Fruit fly (Drosophila melanogaster): ENCODE measurements around the gene Gs2.

The Gs2 gene

DNA sequence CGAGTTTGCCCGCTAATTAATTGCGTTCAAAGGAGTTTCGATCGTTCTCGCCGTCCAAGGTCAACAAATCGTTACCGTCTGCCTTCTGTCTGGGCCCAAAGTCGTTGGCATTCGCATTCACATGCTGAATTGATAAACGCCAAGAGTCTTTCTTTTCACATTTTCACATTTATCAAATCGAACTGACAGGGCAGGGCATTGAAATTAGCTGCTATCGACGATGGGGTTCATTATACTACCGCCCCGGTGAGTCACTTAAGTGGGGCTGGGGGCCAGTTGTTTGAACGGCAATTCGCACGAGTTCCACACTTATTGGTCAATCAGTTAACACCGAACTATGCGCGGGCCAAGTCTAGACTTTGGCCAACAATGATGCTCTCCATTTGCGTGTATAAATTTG is 8.3 kb downstream of the Gs2 start:
- no peak for TF ChIP-seq CG12768 (GFP tag; optimal IDR thresholded peaks at IDR 0.05)

DNA sequence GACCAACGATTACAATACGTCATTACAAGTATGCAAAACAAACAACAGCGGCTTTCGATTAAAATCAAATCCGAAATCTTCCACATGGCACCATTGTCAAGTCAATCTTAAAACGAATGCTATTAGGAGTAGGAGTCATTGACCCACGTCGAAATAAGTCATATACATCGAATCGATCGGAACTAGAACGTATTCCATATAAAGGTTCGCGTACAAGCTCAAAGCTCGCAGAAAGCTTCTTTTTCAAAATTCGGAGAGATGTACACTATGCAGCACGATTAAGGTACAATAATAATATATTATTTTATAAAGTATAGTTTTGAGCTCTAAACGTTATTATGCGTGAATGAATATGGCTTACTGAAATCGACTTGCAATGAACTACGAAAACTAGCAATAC is 11.3 kb downstream of the Gs2 start:
- peak; percentile 46 for TF ChIP-seq bab1 (GFP tag; optimal IDR thresholded peaks at IDR 0.05)
- no peak for TF ChIP-seq CG1620 (GFP tag; optimal IDR thresholded peaks at IDR 0.05)
- TF ChIP-seq kay (GFP tag; ENCODE audit: borderline replicate concordance) = peak; percentile 21

DNA sequence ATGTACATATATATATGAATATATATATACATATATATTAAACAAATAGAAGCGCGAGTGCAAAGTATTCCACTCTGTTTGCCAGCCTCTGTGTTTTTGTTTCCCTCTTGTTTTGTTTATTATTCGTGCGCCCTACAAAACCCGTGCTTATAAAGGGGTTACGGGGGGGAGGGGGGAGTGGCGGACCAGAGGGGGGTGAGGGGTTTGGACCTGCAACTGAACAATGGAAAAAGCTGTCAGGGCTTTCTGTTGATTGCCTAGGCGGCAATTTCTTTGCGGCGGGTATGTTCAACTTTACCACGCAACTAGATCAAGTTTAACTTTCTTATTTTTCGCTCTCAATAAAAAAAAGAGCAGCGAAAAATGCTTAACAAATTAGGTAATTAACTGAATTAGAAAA is 16.6 kb downstream of the Gs2 start:
- peak; percentile 0 for TF ChIP-seq CG7101 (tag; optimal IDR thresholded peaks at IDR 0.05)
- TF ChIP-seq cic (GFP tag; optimal IDR thresholded peaks at IDR 0.05) = peak; percentile 4
- TF ChIP-seq tj (GFP tag; optimal IDR thresholded peaks at IDR 0.05) = peak; percentile 83
- peak; percentile 6 for TF ChIP-seq pad (GFP tag; optimal IDR thresholded peaks at IDR 0.05)
- TF ChIP-seq CG1620 (GFP tag; optimal IDR thresholded peaks at IDR 0.05) = no peak
- no peak for TF ChIP-seq toe (GFP tag; optimal IDR thresholded peaks at IDR 0.05)

DNA sequence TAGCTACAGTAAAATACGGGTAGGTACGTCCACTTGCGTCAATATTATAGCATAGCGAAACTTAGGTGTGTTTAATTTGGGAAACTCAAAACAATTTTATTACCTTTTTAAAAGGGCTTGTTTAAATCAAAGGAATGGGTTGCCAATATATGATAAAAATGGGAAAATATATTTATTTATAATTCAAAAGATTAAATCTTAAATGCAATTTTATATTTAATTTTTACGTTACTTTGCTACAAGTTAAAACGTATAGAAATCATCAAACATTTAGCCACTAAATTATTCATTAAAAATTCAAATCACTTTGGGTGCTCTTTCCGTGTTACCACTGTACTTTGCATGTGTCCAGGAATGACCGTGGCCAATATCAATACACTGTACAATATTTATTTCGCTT is 18.3 kb downstream of the Gs2 start:
- TF ChIP-seq ovo (GFP tag; optimal IDR thresholded peaks at IDR 0.05) (no peak), CG7045 (GFP tag; optimal IDR thresholded peaks at IDR 0.05) (no peak), CG5204 (GFP tag; optimal IDR thresholded peaks at IDR 0.05) (no peak), bab1 (GFP tag; optimal IDR thresholded peaks at IDR 0.05) (peak; percentile 55), cic (GFP tag; optimal IDR thresholded peaks at IDR 0.05) (no peak), kay (GFP tag; ENCODE audit: borderline replicate concordance) (no peak), CG1620 (GFP tag; optimal IDR thresholded peaks at IDR 0.05) (no peak), toe (GFP tag; optimal IDR thresholded peaks at IDR 0.05) (no peak), Crg-1 (GFP tag; optimal IDR thresholded peaks at IDR 0.05) (peak; percentile 26), Clk (GFP tag; optimal IDR thresholded peaks at IDR 0.05) (no peak), cnc (optimal IDR thresholded peaks at IDR 0.05) (no peak), Hr96 (GFP tag; optimal IDR thresholded peaks at IDR 0.05) (no peak), tj (GFP tag; optimal IDR thresholded peaks at IDR 0.05) (no peak), Mnt (GFP tag; optimal IDR thresholded peaks at IDR 0.05) (no peak), pad (GFP tag; optimal IDR thresholded peaks at IDR 0.05) (peak; percentile 7), CG12768 (GFP tag; optimal IDR thresholded peaks at IDR 0.05) (no peak), CG14711 (tag; optimal IDR thresholded peaks at IDR 0.05) (no peak), CG33017 (tag; optimal IDR thresholded peaks at IDR 0.05) (no peak), CG11617 (GFP tag; optimal IDR thresholded peaks at IDR 0.05) (peak; percentile 59), CG7101 (tag; optimal IDR thresholded peaks at IDR 0.05) (peak; percentile 63)

DNA sequence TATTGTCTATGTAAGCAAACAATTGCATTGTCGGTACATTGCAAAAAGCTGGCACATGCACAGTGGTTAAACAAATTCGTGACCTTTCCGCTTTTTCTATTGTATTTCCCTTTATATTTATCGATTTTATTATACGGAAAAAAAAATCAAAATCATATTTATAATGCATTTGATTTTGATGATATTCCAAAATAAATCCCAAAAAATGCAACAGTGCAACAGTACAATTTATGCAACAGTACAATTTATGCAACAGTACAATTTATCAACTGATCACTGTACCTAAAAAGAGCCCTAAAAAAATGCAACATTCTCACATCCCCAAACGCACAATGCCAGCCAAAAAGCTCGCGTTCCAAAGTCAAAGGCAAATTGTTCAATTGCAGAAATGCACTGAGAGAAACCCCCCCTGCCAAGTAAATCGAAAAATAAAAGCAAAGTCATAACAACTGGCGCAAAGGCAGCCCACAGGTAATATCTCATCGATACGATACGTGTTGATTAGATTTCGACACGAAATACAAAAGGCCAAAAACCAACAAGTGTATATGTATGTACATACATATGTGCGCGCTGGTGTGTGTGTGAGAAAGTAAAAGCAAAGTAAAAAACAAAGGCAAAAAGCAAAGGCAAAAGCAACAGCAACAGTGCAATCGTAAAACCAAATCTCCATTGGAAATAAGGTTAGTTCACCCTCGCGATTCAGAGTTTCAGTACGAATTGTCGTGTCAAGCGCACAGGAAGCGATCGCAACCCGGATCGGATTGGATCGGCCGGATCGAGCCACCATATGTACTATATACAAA is 19.4 kb downstream of the Gs2 start, which contains the start of gene Sk1:
Gene Sk1 (plus strand): TSS at position 711 of the 806 bp plus-strand sequence.
- TF ChIP-seq CG1620 (GFP tag; optimal IDR thresholded peaks at IDR 0.05) (no peak), tj (GFP tag; optimal IDR thresholded peaks at IDR 0.05) (peak; percentile 66), cic (GFP tag; optimal IDR thresholded peaks at IDR 0.05) (peak; percentile 65), CG12768 (GFP tag; optimal IDR thresholded peaks at IDR 0.05) (no peak), pad (GFP tag; optimal IDR thresholded peaks at IDR 0.05) (no peak), CG11617 (GFP tag; optimal IDR thresholded peaks at IDR 0.05) (peak; percentile 46), toe (GFP tag; optimal IDR thresholded peaks at IDR 0.05) (peak; percentile 11), cnc (optimal IDR thresholded peaks at IDR 0.05) (no peak), Crg-1 (GFP tag; optimal IDR thresholded peaks at IDR 0.05) (no peak), CG14711 (tag; optimal IDR thresholded peaks at IDR 0.05) (peak; percentile 23), CG33017 (tag; optimal IDR thresholded peaks at IDR 0.05) (no peak), kay (GFP tag; ENCODE audit: borderline replicate concordance) (peak; percentile 84), CG7101 (tag; optimal IDR thresholded peaks at IDR 0.05) (peak; percentile 51), Mnt (GFP tag; optimal IDR thresholded peaks at IDR 0.05) (peak; percentile 31), bab1 (GFP tag; optimal IDR thresholded peaks at IDR 0.05) (peak; percentile 11), Clk (GFP tag; optimal IDR thresholded peaks at IDR 0.05) (no peak), CG5204 (GFP tag; optimal IDR thresholded peaks at IDR 0.05) (no peak), ovo (GFP tag; optimal IDR thresholded peaks at IDR 0.05) (peak; percentile 10), Hr96 (GFP tag; optimal IDR thresholded peaks at IDR 0.05) (no peak), CG7045 (GFP tag; optimal IDR thresholded peaks at IDR 0.05) (no peak)

DNA sequence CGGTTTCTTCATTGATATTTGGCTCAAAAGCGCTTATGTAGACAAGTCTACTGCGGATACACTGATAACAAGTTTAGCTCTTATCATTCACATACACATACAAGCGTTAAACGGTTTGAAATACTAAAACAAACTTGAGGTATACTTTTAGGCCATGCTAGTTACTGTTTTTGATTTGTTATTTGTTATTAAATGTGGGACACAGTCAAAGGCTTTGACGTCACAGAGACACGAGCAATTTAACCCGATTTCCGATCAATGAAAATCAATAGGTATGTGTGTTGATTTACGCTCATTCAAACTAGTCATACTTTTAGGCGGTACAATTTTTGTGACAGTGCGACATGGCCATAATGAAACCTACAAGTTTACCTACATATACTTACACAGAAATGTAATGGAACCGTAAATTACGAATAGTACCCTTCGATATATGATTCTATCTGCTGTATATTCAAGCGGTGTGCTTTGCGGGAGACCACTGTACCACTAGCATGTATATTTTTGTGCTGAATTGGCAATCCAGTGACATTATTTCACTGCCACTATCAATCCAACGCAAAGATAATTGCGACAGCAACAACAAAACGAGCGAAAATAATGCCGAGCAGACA is 24.3 kb downstream of the Gs2 start:
- TF ChIP-seq cnc (optimal IDR thresholded peaks at IDR 0.05) (no peak), pad (GFP tag; optimal IDR thresholded peaks at IDR 0.05) (peak; percentile 85), cic (GFP tag; optimal IDR thresholded peaks at IDR 0.05) (peak; percentile 98), CG5204 (GFP tag; optimal IDR thresholded peaks at IDR 0.05) (peak; percentile 71), CG14711 (tag; optimal IDR thresholded peaks at IDR 0.05) (peak; percentile 92), kay (GFP tag; ENCODE audit: borderline replicate concordance) (no peak), Hr96 (GFP tag; optimal IDR thresholded peaks at IDR 0.05) (peak; percentile 91), CG7101 (tag; optimal IDR thresholded peaks at IDR 0.05) (peak; percentile 97), CG7045 (GFP tag; optimal IDR thresholded peaks at IDR 0.05) (peak; percentile 66), tj (GFP tag; optimal IDR thresholded peaks at IDR 0.05) (peak; percentile 99), bab1 (GFP tag; optimal IDR thresholded peaks at IDR 0.05) (peak; percentile 93), CG1620 (GFP tag; optimal IDR thresholded peaks at IDR 0.05) (peak; percentile 86), toe (GFP tag; optimal IDR thresholded peaks at IDR 0.05) (peak; percentile 70), CG33017 (tag; optimal IDR thresholded peaks at IDR 0.05) (peak; percentile 89), Mnt (GFP tag; optimal IDR thresholded peaks at IDR 0.05) (peak; percentile 88), CG12768 (GFP tag; optimal IDR thresholded peaks at IDR 0.05) (peak; percentile 83), Crg-1 (GFP tag; optimal IDR thresholded peaks at IDR 0.05) (peak; percentile 89), ovo (GFP tag; optimal IDR thresholded peaks at IDR 0.05) (peak; percentile 8), CG11617 (GFP tag; optimal IDR thresholded peaks at IDR 0.05) (peak; percentile 81), Clk (GFP tag; optimal IDR thresholded peaks at IDR 0.05) (peak; percentile 35)

All from whole organism, adult.